Fruit fly (Drosophila melanogaster): ENCODE data around the gene Nup133.

Gene Nup133

dm6 chr3R:22718937-22719606 lies 28.7 kb downstream of the Nup133 start (continued):
- TF ChIP-seq maf-S (GFP tag; optimal IDR thresholded peaks at IDR 0.05) (no peak), Bteb2 (GFP tag; optimal IDR thresholded peaks at IDR 0.05) (no peak), CG7987 (GFP tag; optimal IDR thresholded peaks at IDR 0.05) (no peak), CG1529 (GFP tag; optimal IDR thresholded peaks at IDR 0.05) (no peak), Hr39 (optimal IDR thresholded peaks at IDR 0.05) (no peak), Ets65A (GFP tag) (peak; percentile 35), CG12219 (GFP tag; optimal IDR thresholded peaks at IDR 0.05) (no peak), nau (GFP tag; optimal IDR thresholded peaks at IDR 0.05) (no peak), row (GFP tag; IDR thresholded peaks at IDR 0.05) (peak; percentile 41), abd-A (tag; optimal IDR thresholded peaks at IDR 0.05) (peak; percentile 59), CG3726 (GFP tag; IDR thresholded peaks at IDR 0.05) (no peak), croc (GFP tag; conservative IDR thresholded peaks at IDR 0.05) (no peak), tna (GFP tag; IDR thresholded peaks at IDR 0.05; ENCODE audit: partially characterized antibody) (no peak), HLH54F (GFP tag; optimal IDR thresholded peaks at IDR 0.05) (no peak), tap (tag; optimal IDR thresholded peaks at IDR 0.05) (peak; percentile 13), D (optimal IDR thresholded peaks at IDR 0.05) (no peak), D (GFP tag; optimal IDR thresholded peaks at IDR 0.05) (no peak), pzg (GFP tag; optimal IDR thresholded peaks at IDR 0.05) (no peak), Dip3 (GFP tag; optimal IDR thresholded peaks at IDR 0.05) (no peak), Dad (GFP tag; optimal IDR thresholded peaks at IDR 0.05) (no peak), Ada2b (GFP tag; IDR thresholded peaks at IDR 0.05) (no peak), HHEX (GFP tag; optimal IDR thresholded peaks at IDR 0.05) (no peak), chn (GFP tag; optimal IDR thresholded peaks at IDR 0.05) (no peak), Hey (tag; optimal IDR thresholded peaks at IDR 0.05) (peak; percentile 77), org-1 (GFP tag; optimal IDR thresholded peaks at IDR 0.05) (no peak), Spps (tag; optimal IDR thresholded peaks at IDR 0.05) (no peak), CG32532 (GFP tag; IDR thresholded peaks at IDR 0.05) (no peak), nerfin-1 (tag; optimal IDR thresholded peaks at IDR 0.05) (peak; percentile 98), ap (GFP tag; IDR thresholded peaks at IDR 0.05) (no peak), vnd (GFP tag; IDR thresholded peaks at IDR 0.05; ENCODE audit: partially characterized antibody) (no peak), ro (GFP tag; IDR thresholded peaks at IDR 0.05) (no peak), CG8478 (optimal IDR thresholded peaks at IDR 0.05) (no peak), ERR (GFP tag; optimal IDR thresholded peaks at IDR 0.05) (no peak), tio (GFP tag; optimal IDR thresholded peaks at IDR 0.05) (no peak), chif (GFP tag; optimal IDR thresholded peaks at IDR 0.05) (no peak), Hr51 (GFP tag; optimal IDR thresholded peaks at IDR 0.05) (no peak), crp (GFP tag; optimal IDR thresholded peaks at IDR 0.05) (no peak), CG10209 (GFP tag; optimal IDR thresholded peaks at IDR 0.05) (no peak), CG2889 (GFP tag; IDR thresholded peaks at IDR 0.05) (no peak), gsb-n (tag; optimal IDR thresholded peaks at IDR 0.05) (peak; percentile 79), sens (GFP tag) (peak; percentile 42), CG4282 (GFP tag; optimal IDR thresholded peaks at IDR 0.05) (no peak), CoRest (tag; optimal IDR thresholded peaks at IDR 0.05) (no peak), chm (GFP tag; IDR thresholded peaks at IDR 0.05) (no peak), fru (optimal IDR thresholded peaks at IDR 0.05) (no peak), CG12769 (tag; optimal IDR thresholded peaks at IDR 0.05) (no peak), CG8290 (GFP tag; optimal IDR thresholded peaks at IDR 0.05) (no peak), CG8290 (tag; optimal IDR thresholded peaks at IDR 0.05) (no peak), Scr (GFP tag; IDR thresholded peaks at IDR 0.05; ENCODE audit: partially characterized antibody) (no peak), sob (GFP tag; IDR thresholded peaks at IDR 0.05) (no peak), twi (tag; optimal IDR thresholded peaks at IDR 0.05) (no peak), az2 (GFP tag; optimal IDR thresholded peaks at IDR 0.05) (no peak), CG4404 (GFP tag; IDR thresholded peaks at IDR 0.05) (no peak)
